Fruit fly (Drosophila melanogaster): ENCODE data around the gene mRpL39.
A peak's percentile ranks its signal among the peaks of the same experiment; 100 is the strongest.

mRpL39 gene

dm6 chr3L:15011638-15012335 lies 12.3 kb upstream of the mRpL39 start:
- peak; percentile 29 for TF ChIP-seq HLH106 (tag; optimal IDR thresholded peaks at IDR 0.05)
- TF ChIP-seq fru (GFP tag; optimal IDR thresholded peaks at IDR 0.05): peak; percentile 24
- TF ChIP-seq rgr (GFP tag; optimal IDR thresholded peaks at IDR 0.05): peak; percentile 43
- no peak for TF ChIP-seq woc (GFP tag; optimal IDR thresholded peaks at IDR 0.05)
- peak; percentile 24 for TF ChIP-seq psq (GFP tag; optimal IDR thresholded peaks at IDR 0.05)
- no peak for TF ChIP-seq Vsx2 (GFP tag; optimal IDR thresholded peaks at IDR 0.05; ENCODE audit: partially characterized antibody)
- no peak for TF ChIP-seq CG9705 (GFP tag; optimal IDR thresholded peaks at IDR 0.05)
- TF ChIP-seq sage (GFP tag; optimal IDR thresholded peaks at IDR 0.05): no peak
- TF ChIP-seq Myc (optimal IDR thresholded peaks at IDR 0.05): no peak
- peak in 1 of 2 experiments; percentile 50 for TF ChIP-seq foxo (GFP tag; optimal IDR thresholded peaks at IDR 0.05)
- peak; percentile 5 for TF ChIP-seq Hnf4 (GFP tag; optimal IDR thresholded peaks at IDR 0.05)
- TF ChIP-seq br (GFP tag; optimal IDR thresholded peaks at IDR 0.05): peak; percentile 21
- no peak for TF ChIP-seq CG32264 (GFP tag; optimal IDR thresholded peaks at IDR 0.05)
- peak; percentile 0 for TF ChIP-seq sv (GFP tag; optimal IDR thresholded peaks at IDR 0.05)
- TF ChIP-seq GATAd (GFP tag; optimal IDR thresholded peaks at IDR 0.05): no peak
- peak; percentile 29 for TF ChIP-seq Sp1 (GFP tag; optimal IDR thresholded peaks at IDR 0.05)
- TF ChIP-seq h (GFP tag; optimal IDR thresholded peaks at IDR 0.05): peak; percentile 9
- TF ChIP-seq CrebA (GFP tag; optimal IDR thresholded peaks at IDR 0.05; ENCODE audit: borderline replicate concordance): no peak
- no peak for TF ChIP-seq Rel (GFP tag; optimal IDR thresholded peaks at IDR 0.05)
- TF ChIP-seq Rel (tag; optimal IDR thresholded peaks at IDR 0.05): no peak
- TF ChIP-seq usp (GFP tag; optimal IDR thresholded peaks at IDR 0.05): no peak

- TF ChIP-seq woc (GFP tag; optimal IDR thresholded peaks at IDR 0.05) (no peak), GATAd (GFP tag; optimal IDR thresholded peaks at IDR 0.05) (no peak)
Observed at dm6 chr3L:15011142-15011541, 11.7 kb upstream of the mRpL39 start.

DNA sequence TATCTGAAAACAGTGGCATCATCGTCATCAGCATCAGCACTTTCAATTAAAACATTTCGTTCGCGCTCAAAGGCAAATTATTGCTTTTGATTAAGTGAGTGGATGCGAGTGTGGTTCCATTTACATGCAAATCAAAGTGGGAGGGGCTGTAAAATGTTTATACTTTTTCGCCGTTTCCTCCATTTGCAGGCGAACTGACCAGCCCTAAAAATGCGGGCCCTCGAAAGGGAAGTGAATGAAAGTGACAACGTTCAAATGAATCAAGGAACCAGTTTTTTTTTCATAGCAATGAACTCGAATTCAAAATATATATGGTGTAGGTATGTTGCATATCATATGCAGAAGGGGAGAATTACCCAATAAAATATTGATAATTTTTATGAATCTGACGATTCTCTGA lies 11.1 kb upstream of the mRpL39 start:
- no peak for TF ChIP-seq Dfd (GFP tag; optimal IDR thresholded peaks at IDR 0.05)

DNA sequence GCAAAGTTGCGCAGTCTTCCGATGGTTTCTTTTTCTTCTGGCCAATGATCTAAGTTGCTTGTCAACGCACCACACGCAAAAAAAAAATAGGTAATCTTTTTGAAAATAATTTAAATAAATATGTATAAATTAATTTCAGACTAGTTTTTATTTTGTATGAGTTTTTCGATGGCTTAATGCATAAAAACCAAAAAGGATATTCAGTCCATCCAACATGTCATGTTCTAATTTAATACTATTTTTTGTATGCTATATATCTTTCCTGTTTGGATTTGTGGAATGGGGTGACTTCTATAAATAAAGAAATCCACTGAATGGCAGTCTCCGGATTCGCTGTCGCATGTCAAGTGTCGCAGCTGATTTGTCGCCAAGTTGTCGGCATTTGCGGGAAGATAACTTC lies 10.2 kb upstream of the mRpL39 start:
- TF ChIP-seq CG32264 (GFP tag; optimal IDR thresholded peaks at IDR 0.05) (no peak), dsf (GFP tag; optimal IDR thresholded peaks at IDR 0.05; ENCODE audit: borderline replicate concordance) (no peak), Sp1 (GFP tag; optimal IDR thresholded peaks at IDR 0.05) (no peak), Rel (GFP tag; optimal IDR thresholded peaks at IDR 0.05) (no peak), Rel (tag; optimal IDR thresholded peaks at IDR 0.05) (no peak), pan (optimal IDR thresholded peaks at IDR 0.05) (no peak)

DNA sequence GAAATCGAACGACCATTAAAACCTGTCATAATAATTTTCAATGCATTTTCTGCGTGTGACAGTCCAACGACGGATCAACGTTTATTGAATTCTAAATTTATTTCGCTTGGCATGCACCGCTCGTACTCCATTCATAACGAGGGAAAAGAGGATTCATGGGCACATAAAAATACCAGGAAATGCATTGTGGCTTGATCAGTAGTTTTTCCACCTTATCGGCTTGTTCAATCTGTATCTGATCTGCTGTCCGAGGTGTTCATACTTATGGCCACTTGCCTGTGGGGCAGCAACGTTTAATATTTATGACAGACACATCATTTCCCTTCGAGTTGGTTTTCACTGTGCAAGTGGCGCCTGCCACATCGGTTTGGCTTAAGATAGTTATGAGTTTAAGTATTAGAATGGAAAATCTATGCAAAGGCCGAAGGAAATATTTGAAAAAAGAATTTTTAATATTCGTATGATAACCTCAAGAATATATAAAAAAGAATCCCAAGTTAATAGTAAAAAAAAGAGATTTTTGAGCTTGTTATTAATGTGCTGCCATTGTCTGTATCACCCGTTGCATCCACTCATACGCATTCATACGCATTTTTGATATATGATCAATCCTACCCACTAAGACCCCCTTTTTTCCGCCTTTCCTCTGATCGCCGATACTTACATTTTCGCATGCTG lies 7.9 kb upstream of the mRpL39 start:
- TF ChIP-seq Myc (optimal IDR thresholded peaks at IDR 0.05) (no peak), psq (GFP tag; optimal IDR thresholded peaks at IDR 0.05) (peak; percentile 7), HLH106 (tag; optimal IDR thresholded peaks at IDR 0.05) (peak; percentile 24)

- TF ChIP-seq ey (GFP tag; optimal IDR thresholded peaks at IDR 0.05) (peak; percentile 47), psq (GFP tag; optimal IDR thresholded peaks at IDR 0.05) (peak; percentile 11), usp (GFP tag; optimal IDR thresholded peaks at IDR 0.05) (no peak), CG9705 (GFP tag; optimal IDR thresholded peaks at IDR 0.05) (no peak), Abd-B (GFP tag; optimal IDR thresholded peaks at IDR 0.05) (no peak), tai (GFP tag; optimal IDR thresholded peaks at IDR 0.05) (no peak), HLH106 (tag; optimal IDR thresholded peaks at IDR 0.05) (peak; percentile 40), Dif (GFP tag; optimal IDR thresholded peaks at IDR 0.05; ENCODE audit: partially characterized antibody) (no peak), Jra (GFP tag; optimal IDR thresholded peaks at IDR 0.05) (peak; percentile 12), fru (GFP tag; optimal IDR thresholded peaks at IDR 0.05) (peak; percentile 70), Hr78 (GFP tag; optimal IDR thresholded peaks at IDR 0.05) (no peak), h (GFP tag; optimal IDR thresholded peaks at IDR 0.05) (peak; percentile 58), Rel (GFP tag; optimal IDR thresholded peaks at IDR 0.05) (no peak), Rel (tag; optimal IDR thresholded peaks at IDR 0.05) (no peak), Hnf4 (GFP tag; optimal IDR thresholded peaks at IDR 0.05) (peak; percentile 51), sage (GFP tag; optimal IDR thresholded peaks at IDR 0.05) (no peak), dl (GFP tag; optimal IDR thresholded peaks at IDR 0.05; ENCODE audit: insufficient read depth in 1 of 2, partially characterized antibody in 2 of 2) (no peak), dsf (GFP tag; optimal IDR thresholded peaks at IDR 0.05; ENCODE audit: borderline replicate concordance) (no peak), Mio (GFP tag; optimal IDR thresholded peaks at IDR 0.05) (no peak), brk (GFP tag; optimal IDR thresholded peaks at IDR 0.05) (no peak), Vsx2 (GFP tag; optimal IDR thresholded peaks at IDR 0.05; ENCODE audit: partially characterized antibody) (no peak), CG32264 (GFP tag; optimal IDR thresholded peaks at IDR 0.05) (no peak), pan (optimal IDR thresholded peaks at IDR 0.05) (no peak), sv (GFP tag; optimal IDR thresholded peaks at IDR 0.05) (no peak), lola (GFP tag; optimal IDR thresholded peaks at IDR 0.05) (no peak), woc (GFP tag; optimal IDR thresholded peaks at IDR 0.05) (peak; percentile 4), Hr83 (GFP tag; optimal IDR thresholded peaks at IDR 0.05; ENCODE audit: poor library complexity, severe bottlenecking) (no peak), foxo (GFP tag; optimal IDR thresholded peaks at IDR 0.05) (peak in 1 of 2 experiments; percentile 75), GATAd (GFP tag; optimal IDR thresholded peaks at IDR 0.05) (no peak)
Observed at dm6 chr3L:15006825-15007224, 7.4 kb upstream of the mRpL39 start.

All from whole organism, wandering third instar larva.